Fruit fly (Drosophila melanogaster): ENCODE data around the gene Hml.

Gene Hml

DNA sequence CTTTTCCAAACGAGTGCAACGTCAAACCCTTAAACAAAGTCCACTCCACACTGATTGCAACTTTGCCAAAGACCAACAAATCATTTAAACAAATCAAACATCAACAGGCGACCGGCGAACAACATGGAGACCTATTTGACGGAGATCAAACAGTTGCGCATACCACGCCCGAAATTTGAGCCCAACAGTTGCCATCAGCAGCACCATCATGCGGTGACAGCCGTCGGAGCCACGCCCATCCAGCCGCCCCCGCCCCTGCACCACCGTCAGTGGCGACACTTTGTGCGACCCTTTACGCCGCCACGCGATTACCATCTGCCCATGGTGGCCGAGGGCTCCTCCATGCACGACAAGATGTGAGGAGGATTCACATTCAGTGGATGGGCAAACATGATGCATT lies 36.7 kb downstream of the Hml start (continued):
- TF ChIP-seq Asciz (GFP tag; optimal IDR thresholded peaks at IDR 0.05) (peak; percentile 19), CG2199 (GFP tag; IDR thresholded peaks at IDR 0.05) (peak; percentile 80; the same call in 1 of the 3 replicates), CG14014 (GFP tag; IDR thresholded peaks at IDR 0.05) (no peak), Fer3 (tag; optimal IDR thresholded peaks at IDR 0.05) (no peak), Scr (GFP tag; IDR thresholded peaks at IDR 0.05; ENCODE audit: partially characterized antibody) (no peak), Dip3 (GFP tag; optimal IDR thresholded peaks at IDR 0.05) (no peak), CG6254 (GFP tag; optimal IDR thresholded peaks at IDR 0.05) (peak; percentile 12), Elba2 (GFP tag; optimal IDR thresholded peaks at IDR 0.05) (no peak), CG7987 (GFP tag; optimal IDR thresholded peaks at IDR 0.05) (no peak), schlank (tag; optimal IDR thresholded peaks at IDR 0.05) (no peak), mirr (GFP tag; optimal IDR thresholded peaks at IDR 0.05) (no peak), CG14965 (GFP tag; optimal IDR thresholded peaks at IDR 0.05; ENCODE audit: borderline replicate concordance) (no peak), Nf-YB (GFP tag; optimal IDR thresholded peaks at IDR 0.05) (no peak)

DNA sequence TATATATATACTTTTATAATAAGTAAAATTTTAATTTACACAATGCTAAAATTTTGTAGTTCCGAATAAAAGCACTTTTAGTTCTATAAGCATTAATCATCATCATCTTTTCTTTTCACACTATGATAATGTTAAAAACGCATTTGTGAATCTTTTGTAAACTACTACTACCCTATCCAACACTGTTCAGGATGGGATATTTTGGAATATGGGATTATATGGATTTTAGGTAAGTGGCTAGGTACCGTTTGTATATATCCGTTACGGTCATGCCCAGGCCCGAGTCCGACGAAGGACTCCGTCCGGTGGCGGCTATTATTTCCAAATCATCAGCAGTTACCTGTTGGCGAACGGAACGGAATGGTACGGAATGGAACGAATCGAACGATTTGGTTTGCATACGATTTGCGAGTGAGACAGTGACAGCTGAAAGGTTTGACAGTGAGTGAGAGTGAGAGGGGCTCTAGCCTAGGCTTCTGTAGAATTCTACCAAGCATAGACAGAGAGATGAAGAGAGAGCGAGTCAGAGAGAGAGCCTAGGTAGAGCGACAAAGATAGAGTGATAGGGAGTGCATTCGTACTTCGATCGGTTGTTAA lies 38.7 kb downstream of the Hml start:
- TF ChIP-seq Elba2 (GFP tag; optimal IDR thresholded peaks at IDR 0.05) (no peak), stwl (tag; optimal IDR thresholded peaks at IDR 0.05) (peak; percentile 94), CG6791 (GFP tag; IDR thresholded peaks at IDR 0.05; ENCODE audit: partially characterized antibody) (peak; percentile 46; the same call in 1 of the 3 replicates), kay (GFP tag; optimal IDR thresholded peaks at IDR 0.05) (no peak), CG12299 (tag; optimal IDR thresholded peaks at IDR 0.05) (no peak), HLH54F (GFP tag; optimal IDR thresholded peaks at IDR 0.05) (no peak), C15 (GFP tag; IDR thresholded peaks at IDR 0.05) (no peak), pfk (GFP tag; optimal IDR thresholded peaks at IDR 0.05) (peak; percentile 74), zen (tag; optimal IDR thresholded peaks at IDR 0.05) (peak; percentile 41), zen2 (GFP tag; IDR thresholded peaks at IDR 0.05; ENCODE audit: partially characterized antibody) (no peak), zfh1 (GFP tag; IDR thresholded peaks at IDR 0.05) (no peak), CG2199 (GFP tag; IDR thresholded peaks at IDR 0.05) (peak; percentile 30; the same call in 1 of the 3 replicates)

DNA sequence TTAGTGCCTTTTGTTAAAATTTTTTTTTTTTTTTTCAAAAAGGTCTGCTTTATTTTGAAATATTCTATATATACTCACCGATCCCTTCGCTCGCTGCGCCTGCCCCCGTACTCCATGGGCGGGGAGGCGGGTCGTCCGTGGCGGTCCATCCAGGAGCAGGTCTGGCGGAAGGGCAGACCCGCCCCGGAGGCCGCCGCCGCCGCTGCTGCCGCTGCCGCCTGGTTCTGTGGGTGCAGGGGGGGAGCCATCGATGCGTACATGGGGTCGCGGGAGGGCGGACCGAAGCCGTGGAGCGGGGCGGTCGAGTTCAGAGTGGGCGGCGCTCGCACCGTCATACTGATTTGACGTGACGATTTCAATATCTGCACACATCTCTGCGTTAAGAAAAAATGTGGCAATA lies 41.2 kb downstream of the Hml start:
- no peak for TF ChIP-seq B-H2 (GFP tag; optimal IDR thresholded peaks at IDR 0.05)
- no peak for TF ChIP-seq amos (GFP tag; IDR thresholded peaks at IDR 0.05; ENCODE audit: partially characterized antibody)
- TF ChIP-seq crol (GFP tag; IDR thresholded peaks at IDR 0.05): 0 out of 2 replicates have a peak, but pooled peaks have one; percentile 14
- no peak for TF ChIP-seq dimm (GFP tag; IDR thresholded peaks at IDR 0.05)
- no peak for TF ChIP-seq CG18262 (tag; optimal IDR thresholded peaks at IDR 0.05)
- TF ChIP-seq CG1832 (GFP tag; optimal IDR thresholded peaks at IDR 0.05): no peak
- peak; percentile 69 for TF ChIP-seq Hr39 (optimal IDR thresholded peaks at IDR 0.05)
- no peak for TF ChIP-seq Fer1 (GFP tag; optimal IDR thresholded peaks at IDR 0.05)
- no peak for TF ChIP-seq CG7556 (GFP tag; optimal IDR thresholded peaks at IDR 0.05)
- TF ChIP-seq CG31224 (GFP tag; IDR thresholded peaks at IDR 0.05): no peak
- no peak for TF ChIP-seq pzg (GFP tag; optimal IDR thresholded peaks at IDR 0.05)
- TF ChIP-seq kni (GFP tag; optimal IDR thresholded peaks at IDR 0.05): no peak
- no peak for TF ChIP-seq Dad (GFP tag; optimal IDR thresholded peaks at IDR 0.05)
- peak; percentile 83 for TF ChIP-seq Ets65A (GFP tag)
- no peak for TF ChIP-seq Tbp (GFP tag; optimal IDR thresholded peaks at IDR 0.05)
- TF ChIP-seq NC2α (GFP tag; optimal IDR thresholded peaks at IDR 0.05): no peak
- no peak for TF ChIP-seq cwo (GFP tag; optimal IDR thresholded peaks at IDR 0.05)
- TF ChIP-seq tgo (GFP tag; IDR thresholded peaks at IDR 0.05): no peak
- TF ChIP-seq lmd (GFP tag; IDR thresholded peaks at IDR 0.05): no peak
